Fruit fly (Drosophila melanogaster) Kc167 (cell line): ENCODE data around the gene asp.

Experiments used
- Myc ChIP-seq: fragments of >200 bp; optimal IDR thresholded peaks from 2 replicates; lab custom pipeline; 2017; ENCODE audit warnings: missing external identifiers
- Sin3A ChIP-seq: fragments of >200 bp; optimal IDR thresholded peaks from 2 replicates; lab custom pipeline; 2018; ENCODE audit warnings: missing external identifiers
- h ChIP-seq: fragments of >200 bp; optimal IDR thresholded peaks from 3 replicates; lab custom pipeline; 2018; ENCODE audit warnings: missing external identifiers
- insv ChIP-seq: fragments of >200 bp; optimal IDR thresholded peaks from 3 replicates; lab custom pipeline; 2018; ENCODE audit warnings: missing external identifiers
- psq ChIP-seq: fragments of >200 bp; optimal IDR thresholded peaks from 2 replicates; lab custom pipeline; 2017; ENCODE audit warnings: missing external identifiers
- ttk ChIP-seq: sonication (Bioruptor generic); optimal IDR thresholded peaks from 2 replicates; lab custom pipeline; 2017; ENCODE audit warnings: missing external identifiers

Gene asp

DNA sequence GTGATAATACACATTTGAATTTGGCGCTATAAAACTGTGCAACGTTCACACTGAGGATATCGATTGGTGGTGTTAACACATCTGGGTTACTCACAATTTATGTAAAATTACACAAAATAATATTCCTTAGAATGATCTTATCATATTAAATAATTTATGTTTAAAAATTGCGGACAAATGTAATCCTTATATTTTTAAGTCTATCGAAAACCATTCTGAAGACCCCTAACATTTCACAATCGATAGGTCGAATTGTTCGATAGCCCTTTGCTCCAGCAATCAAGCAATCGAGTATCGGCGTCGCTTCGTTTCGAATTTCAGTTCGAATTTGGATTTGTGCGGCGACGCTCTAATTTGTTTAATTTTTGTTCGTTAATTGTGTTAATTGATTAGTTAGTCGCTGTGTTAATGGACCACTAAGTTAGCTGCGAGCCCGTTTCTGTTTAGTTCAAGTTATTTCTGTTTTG, at the start of gene asp:
TSS of gene asp (plus strand) at position 289 of the 467 bp plus-strand sequence.
- TF ChIP-seq psq (no peak), h (lab: Kevin White, UChicago) (no peak), Sin3A (lab: Kevin White, UChicago) (no peak), ttk (lab: Kevin White, UChicago) (no peak), insv (lab: Kevin White, UChicago) (no peak), Myc (lab: Kevin White, UChicago) (no peak)

DNA sequence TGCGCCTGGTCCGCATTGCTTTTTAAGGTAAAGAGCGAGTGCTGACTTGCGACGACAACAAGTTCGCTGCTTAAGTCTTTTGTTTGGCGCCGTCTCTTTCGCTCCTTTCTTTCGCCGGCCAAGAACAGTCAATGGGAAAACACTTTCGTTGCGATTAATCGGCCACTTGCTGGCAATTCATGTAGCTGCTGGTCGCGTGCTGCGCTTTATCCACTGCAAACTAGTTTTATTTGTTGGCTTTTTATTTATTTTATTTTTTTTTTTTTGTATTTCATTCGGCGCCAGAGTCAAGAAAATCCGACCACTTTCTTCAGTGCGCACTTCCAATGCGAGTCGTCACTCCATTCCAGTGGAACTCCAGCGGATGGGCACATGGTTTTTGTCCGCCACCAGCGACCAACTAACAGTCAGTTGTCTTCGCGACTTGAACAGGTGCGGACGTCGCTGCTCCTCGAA, 41.2 kb upstream of the asp start, which contains the start of the genes CG13627 and CG46316:
TSS of gene CG13627 (plus strand) at position 406 of the 456 bp plus-strand sequence.
TSS of gene CG46316 (plus strand) at position 406 of the 456 bp plus-strand sequence.
- no peak for TF ChIP-seq ttk (lab: Kevin White, UChicago)
- TF ChIP-seq psq = no peak
- TF ChIP-seq insv (lab: Kevin White, UChicago) = no peak
- no peak for TF ChIP-seq Myc (lab: Kevin White, UChicago)
- no peak for TF ChIP-seq h (lab: Kevin White, UChicago)
- TF ChIP-seq Sin3A (lab: Kevin White, UChicago) = no peak

DNA sequence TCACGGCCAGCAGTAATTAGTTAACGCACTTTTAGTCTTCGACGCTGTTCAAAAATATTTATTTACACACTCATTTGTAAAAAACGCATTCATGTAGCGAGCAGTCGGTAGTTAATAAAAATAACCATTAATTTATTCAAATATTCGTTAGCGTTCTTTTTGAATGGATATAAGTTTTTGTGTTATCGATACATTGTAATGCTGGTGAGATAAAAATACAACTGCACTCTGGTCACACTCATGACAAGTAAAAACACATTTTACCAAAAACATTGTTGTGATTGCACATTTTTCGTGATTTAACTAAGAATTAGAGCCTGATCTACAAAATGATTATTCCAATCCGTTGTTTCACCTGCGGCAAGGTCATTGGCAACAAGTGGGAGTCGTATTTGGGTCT, 36.4 kb upstream of the asp start, which contains the start of gene Polr2L:
TSS of gene Polr2L (plus strand) at position 223 of the 400 bp plus-strand sequence.
- no peak for TF ChIP-seq ttk (lab: Kevin White, UChicago)
- no peak for TF ChIP-seq h (lab: Kevin White, UChicago)
- TF ChIP-seq psq = no peak
- TF ChIP-seq Myc (lab: Kevin White, UChicago) = no peak
- TF ChIP-seq Sin3A (lab: Kevin White, UChicago) = no peak
- TF ChIP-seq insv (lab: Kevin White, UChicago) = no peak

DNA sequence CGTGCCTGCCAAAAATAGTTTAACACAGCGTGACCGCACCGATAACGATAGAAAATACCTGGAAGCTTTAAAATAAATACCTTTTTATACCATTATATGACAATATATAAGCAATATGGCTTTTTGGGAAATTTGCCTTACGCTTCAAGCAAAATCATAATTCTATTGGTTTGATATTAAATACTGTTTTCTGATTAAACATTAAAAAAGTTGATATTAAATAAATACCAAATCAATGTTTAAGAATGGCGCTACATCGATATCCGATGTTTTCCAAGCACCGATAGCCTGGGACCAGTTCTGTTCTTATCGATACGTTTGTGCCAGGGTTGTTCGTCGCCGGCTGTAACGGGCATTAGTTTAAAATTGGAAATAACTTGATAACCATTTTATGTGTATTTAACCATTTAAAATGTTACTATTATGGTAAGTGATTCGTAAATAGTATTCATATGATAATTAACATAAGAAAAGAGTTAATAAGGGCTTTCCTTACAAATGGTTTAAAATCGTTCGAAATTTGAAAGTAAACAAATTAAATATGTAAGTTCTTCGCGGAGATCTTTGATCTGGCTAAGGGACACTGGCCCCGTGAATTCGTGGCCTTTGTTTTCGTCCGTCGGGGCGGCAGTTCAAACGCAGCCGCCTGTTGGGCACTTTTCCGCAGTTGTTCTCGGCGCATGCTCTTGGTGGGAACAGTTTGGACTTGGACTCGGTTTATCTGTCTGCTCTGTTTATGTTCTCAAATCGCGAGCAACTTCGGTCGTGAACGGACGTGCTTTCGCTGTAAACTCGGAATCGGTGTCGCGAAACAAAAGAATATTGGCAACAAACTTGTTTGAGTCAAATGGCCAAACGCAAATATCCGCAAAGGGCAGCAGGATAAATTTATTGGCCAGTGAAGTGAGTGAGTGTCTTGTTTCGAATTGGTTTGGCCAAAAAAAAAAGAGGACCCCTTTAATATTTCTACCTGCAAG, 34.0 kb upstream of the asp start, which contains the start of the genes CG13630 and tok:
TSS of gene CG13630 (minus strand) at position 51 of the 977 bp plus-strand sequence.
TSS of gene tok (plus strand) at position 384 of the 977 bp plus-strand sequence.
- TF ChIP-seq ttk (lab: Kevin White, UChicago) (no peak), Myc (lab: Kevin White, UChicago) (no peak), insv (lab: Kevin White, UChicago) (no peak), Sin3A (lab: Kevin White, UChicago) (no peak)

DNA sequence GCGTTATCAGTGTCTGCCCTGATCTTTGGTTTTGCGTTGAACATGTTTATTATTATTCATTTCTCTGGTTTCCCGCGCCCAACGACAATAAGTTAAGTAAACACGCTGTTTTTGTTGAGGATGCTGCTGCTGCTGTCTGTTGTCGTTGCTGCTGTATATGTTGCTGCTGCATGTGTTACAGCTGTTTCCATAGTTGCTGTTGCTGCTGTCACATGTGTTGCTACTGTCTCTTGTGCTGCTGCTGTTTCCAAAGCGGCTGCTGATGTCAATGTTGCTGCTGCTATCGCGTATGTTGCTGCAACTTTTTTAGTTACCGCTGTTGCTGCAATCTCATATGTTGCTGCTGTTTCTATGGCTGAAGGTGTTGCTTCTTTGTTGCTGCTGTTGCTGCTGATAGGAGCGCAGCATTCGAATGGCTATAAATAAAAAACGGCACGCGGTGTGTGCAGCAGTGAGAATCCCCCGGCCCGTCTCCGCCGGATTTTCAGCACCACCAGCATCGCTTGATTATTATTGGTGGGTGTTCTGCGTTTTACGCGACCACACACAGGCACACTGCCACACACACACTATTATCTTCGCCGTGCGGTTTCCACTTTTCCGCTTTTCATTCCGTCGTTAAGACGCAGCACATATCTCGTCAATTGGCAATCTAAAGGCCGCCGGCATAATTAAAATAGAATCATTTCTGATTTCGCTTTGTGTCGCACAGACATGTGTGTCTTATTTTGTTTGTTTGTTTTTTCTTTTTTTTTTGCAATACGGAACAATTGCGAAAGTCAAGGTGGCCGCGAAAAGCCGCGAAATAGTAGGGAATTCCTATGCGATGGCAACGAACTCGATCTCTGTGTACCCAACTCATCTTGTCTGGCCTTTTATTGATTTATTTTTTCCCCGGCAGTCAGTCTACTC, 32.9 kb upstream of the asp start:
- TF ChIP-seq ttk (lab: Kevin White, UChicago) (no peak), h (lab: Kevin White, UChicago) (no peak), Sin3A (lab: Kevin White, UChicago) (no peak), insv (lab: Kevin White, UChicago) (no peak), Myc (lab: Kevin White, UChicago) (no peak), psq (no peak)

DNA sequence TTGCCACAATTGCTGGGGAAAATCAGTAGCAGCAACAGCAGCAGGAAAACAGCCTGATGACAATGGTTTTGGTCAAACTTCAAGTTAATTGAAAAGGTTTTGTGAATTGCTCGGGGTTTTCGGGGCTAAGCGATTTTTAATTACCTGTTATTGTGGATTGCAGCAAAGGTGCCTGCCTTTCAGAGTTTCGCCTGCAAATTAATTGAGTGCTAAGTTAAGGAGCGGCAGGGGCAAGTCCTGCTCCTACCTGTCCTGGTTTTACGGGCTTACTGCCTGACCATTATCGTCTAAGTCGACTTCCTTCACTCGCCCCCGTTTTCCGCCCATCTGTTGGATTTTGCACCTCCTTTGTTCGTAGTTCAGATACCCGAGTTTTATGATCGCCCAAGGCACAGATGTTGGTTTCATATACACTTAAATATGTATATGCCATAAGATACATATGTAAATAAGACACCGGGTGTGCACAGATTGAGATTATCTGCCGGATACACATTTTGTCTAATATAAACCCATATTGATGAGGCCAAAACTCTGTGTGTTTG, 27.2 kb upstream of the asp start:
- TF ChIP-seq Myc (lab: Kevin White, UChicago) (no peak), h (lab: Kevin White, UChicago) (no peak), ttk (lab: Kevin White, UChicago) (no peak), insv (lab: Kevin White, UChicago) (no peak), Sin3A (lab: Kevin White, UChicago) (no peak), psq (no peak)

DNA sequence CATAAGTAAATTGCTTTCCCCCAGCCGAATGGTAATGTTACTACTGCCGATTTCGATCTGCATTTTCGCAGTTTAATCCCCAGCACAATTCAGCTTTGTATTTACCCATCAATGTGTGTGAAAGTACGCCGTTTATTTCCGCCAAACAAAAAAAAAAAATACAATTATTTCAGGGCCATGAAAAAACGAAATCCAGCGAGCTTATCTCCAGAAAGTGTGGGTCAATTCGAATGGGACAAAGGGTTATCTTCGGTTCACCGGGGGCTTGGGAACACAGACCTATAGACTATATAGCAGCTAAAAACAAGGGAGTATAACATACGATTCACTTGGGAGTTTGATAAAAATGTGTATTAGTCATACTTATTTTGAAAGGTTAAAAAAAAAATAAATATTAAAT, 26.6 kb upstream of the asp start:
- TF ChIP-seq insv (lab: Kevin White, UChicago) (no peak), Myc (lab: Kevin White, UChicago) (no peak), Sin3A (lab: Kevin White, UChicago) (no peak), h (lab: Kevin White, UChicago) (no peak), psq (no peak), ttk (lab: Kevin White, UChicago) (no peak)

DNA sequence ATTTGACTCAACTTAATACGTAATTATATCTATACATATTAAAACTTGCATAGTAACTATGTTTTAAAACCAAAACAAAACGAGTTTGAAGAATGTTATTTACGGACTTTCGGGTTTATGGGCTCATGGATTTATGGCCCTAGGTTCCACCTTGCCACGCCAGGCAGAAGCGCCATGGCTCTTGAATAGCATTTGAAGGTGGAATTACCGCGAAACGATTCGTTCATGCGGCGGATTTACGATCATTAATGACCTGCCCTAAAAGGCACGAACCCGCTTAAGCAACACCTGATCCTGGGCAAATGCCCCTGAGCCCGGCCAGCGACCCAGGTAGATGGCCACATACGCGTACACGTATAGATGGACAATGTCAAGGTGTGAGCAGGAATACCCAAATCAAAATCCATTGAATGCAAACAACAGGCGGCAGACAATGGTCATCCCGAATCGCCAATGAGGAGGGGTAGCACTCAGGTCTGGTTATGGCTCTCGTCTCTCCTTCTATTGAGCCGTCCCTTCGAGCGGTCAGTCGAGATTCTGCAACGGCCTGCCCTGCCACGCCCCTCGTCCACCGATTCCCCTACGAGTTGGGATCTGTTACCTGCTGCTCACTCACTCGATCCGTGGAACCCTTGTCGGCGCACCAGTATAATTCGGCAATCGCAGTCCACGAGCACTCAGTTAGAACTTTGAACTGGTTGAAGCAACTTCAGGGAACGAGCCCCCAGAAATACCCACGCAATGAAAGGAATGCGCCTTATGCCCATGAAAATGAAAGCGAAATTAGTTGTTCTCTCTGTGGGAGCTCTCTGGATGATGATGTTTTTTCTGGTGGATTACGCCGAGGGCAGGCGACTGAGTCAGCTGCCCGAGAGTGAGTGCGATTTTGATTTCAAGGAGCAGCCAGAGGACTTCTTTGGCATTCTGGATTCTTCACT, 4.3 kb upstream of the asp start, which contains the start of gene tld:
TSS of gene tld (plus strand) at position 677 of the 938 bp plus-strand sequence.
- TF ChIP-seq ttk (lab: Kevin White, UChicago) (no peak), psq (no peak), Myc (lab: Kevin White, UChicago) (no peak), h (lab: Kevin White, UChicago) (no peak), Sin3A (lab: Kevin White, UChicago) (no peak), insv (lab: Kevin White, UChicago) (no peak)

DNA sequence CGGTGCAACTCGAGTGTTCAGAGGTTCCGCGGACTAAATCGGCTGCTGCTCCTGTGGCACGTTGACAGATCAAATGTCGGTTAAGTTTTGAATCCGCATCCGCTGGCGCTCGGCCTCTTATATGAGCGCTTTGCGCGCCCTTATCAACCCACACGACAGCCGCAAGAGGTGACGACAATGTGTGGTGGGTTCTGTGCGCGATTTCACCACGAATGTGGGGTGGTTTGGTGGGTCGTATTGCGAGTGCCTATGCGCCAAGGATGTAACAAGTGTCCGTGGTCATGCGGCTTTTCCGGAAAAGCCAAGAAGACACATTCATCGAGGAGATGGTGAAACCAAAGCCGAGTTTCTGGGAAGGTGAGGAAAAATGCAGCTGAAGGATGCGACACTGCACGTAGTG, 11.3 kb downstream of the asp start, which contains the start of gene AstA:
TSS of gene AstA (minus strand) at position 101 of the 400 bp plus-strand sequence.
- no peak for TF ChIP-seq psq
- TF ChIP-seq insv (lab: Kevin White, UChicago) = no peak
- no peak for TF ChIP-seq ttk (lab: Kevin White, UChicago)
- no peak for TF ChIP-seq h (lab: Kevin White, UChicago)
- TF ChIP-seq Myc (lab: Kevin White, UChicago) = no peak
- no peak for TF ChIP-seq Sin3A (lab: Kevin White, UChicago)
